Fruit fly (Drosophila melanogaster) whole organism, pupa: ENCODE data around the gene CG4872.

Source experiments
- CG14655 ChIP-seq: fragments of 200-800 bp; sonication (Bioruptor generic); optimal IDR thresholded peaks from 3 replicates; lab custom pipeline; 2017; ENCODE audit warnings: mild to moderate bottlenecking, missing biosample characterization, missing genetic modification reagents, missing genetic modification characterization
- CG17806 ChIP-seq: fragments of 200-800 bp; sonication (Bioruptor generic); optimal IDR thresholded peaks from 2 replicates; lab custom pipeline; 2018; ENCODE audit warnings: missing biosample characterization, mild to moderate bottlenecking, missing genetic modification characterization, moderate library complexity
- CG34367 ChIP-seq: fragments of 200-800 bp; sonication (Bioruptor generic); optimal IDR thresholded peaks from 2 replicates; lab custom pipeline; 2018; ENCODE audit warnings: missing biosample characterization, mild to moderate bottlenecking, missing genetic modification characterization
- CG4496 ChIP-seq: fragments of 200-800 bp; sonication (Bioruptor generic); IDR thresholded peaks from 3 replicates; pipeline ENCODE4 v1.3.6; 2022; ENCODE audit warnings: missing biosample characterization, missing genetic modification characterization
- D1 ChIP-seq: fragments of 200-800 bp; sonication (Bioruptor generic); optimal IDR thresholded peaks from 2 replicates; lab custom pipeline; 2018; ENCODE audit warnings: missing biosample characterization, mild to moderate bottlenecking, missing genetic modification characterization, moderate library complexity
- Pif1B ChIP-seq: fragments of 200-800 bp; sonication (Bioruptor generic); optimal IDR thresholded peaks from 3 replicates; lab custom pipeline; 2016; ENCODE audit warnings: missing biosample characterization, missing genetic modification characterization
- Snoo ChIP-seq: fragments of 200-800 bp; sonication (Bioruptor generic); optimal IDR thresholded peaks from 3 replicates; lab custom pipeline; 2017; ENCODE audit warnings: missing biosample characterization, mild to moderate bottlenecking, missing genetic modification characterization, inconsistent platforms

- TF ChIP-seq CG34367 (tag; lab: Kevin White, UChicago) (no peak), D1 (tag; lab: Kevin White, UChicago) (no peak), CG14655 (GFP tag; lab: Kevin White, UChicago) (no peak), Pif1B (GFP tag; lab: Kevin White, UChicago) (no peak), Snoo (tag; lab: Kevin White, UChicago) (no peak), CG17806 (no peak), CG4496 (GFP tag; lab: Robert Waterston, UW) (0 out of 3 replicates have a peak, but pooled peaks have one; percentile 16)
These were observed 36.3 kb downstream of the CG4872 start for dm6 chrX:16917462-16917861.
